Fruit fly (Drosophila melanogaster) whole organism, adult: ENCODE data around the gene zetaCOP.

Source experiments
- CG11617 ChIP-seq: fragments of 200-800 bp; sonication (Bioruptor generic); optimal IDR thresholded peaks from 2 replicates; lab custom pipeline; 2017; ENCODE audit warnings: mild to moderate bottlenecking, missing biosample characterization, missing genetic modification reagents, missing genetic modification characterization
- CG14711 ChIP-seq: fragments of 200-800 bp; sonication (Bioruptor generic); optimal IDR thresholded peaks from 2 replicates; lab custom pipeline; 2018; ENCODE audit warnings: missing biosample characterization, mild to moderate bottlenecking, missing genetic modification characterization, moderate library complexity
- Clk ChIP-seq: fragments of 200-800 bp; sonication (Bioruptor generic); optimal IDR thresholded peaks from 2 replicates; lab custom pipeline; 2017; ENCODE audit warnings: missing biosample characterization, missing genetic modification characterization
- kay ChIP-seq: fragments of 200-800 bp; sonication (Bioruptor generic); peaks from one replicate; lab custom pipeline; 2016; ENCODE audit warnings: missing biosample characterization, missing genetic modification characterization, borderline replicate concordance
- ovo ChIP-seq: fragments of 200-800 bp; sonication (Bioruptor generic); optimal IDR thresholded peaks from 2 replicates; lab custom pipeline; 2016; ENCODE audit warnings: missing biosample characterization, missing genetic modification characterization

- TF ChIP-seq kay (GFP tag; lab: Kevin White, UChicago) (no peak), Clk (GFP tag; lab: Kevin White, UChicago) (no peak), ovo (GFP tag; lab: Kevin White, UChicago) (no peak), CG14711 (tag; lab: Kevin White, UChicago) (no peak), CG11617 (GFP tag; lab: Kevin White, UChicago) (no peak)
Observed at dm6 chr3L:16705630-16706029, 32.3 kb upstream of the zetaCOP start.
